Worm (Caenorhabditis elegans) whole organism, L1 larva: ENCODE data around the gene ndnf-1.

Experiments
- Y116A8C.19 ChIP-seq: sonication (generic microtip); optimal IDR thresholded peaks from 2 replicates; lab custom pipeline; 2016; ENCODE audit warnings: missing compliant biosample characterization, missing genetic modification characterization, borderline replicate concordance
- lin-14 ChIP-seq: fragments of 200-800 bp; sonication (Bioruptor generic); optimal IDR thresholded peaks from 2 replicates; lab custom pipeline; 2018; ENCODE audit warnings: mild to moderate bottlenecking, missing genetic modification characterization, moderate library complexity, missing compliant biosample characterization
- lin-39 ChIP-seq: fragments of 150-350 bp; optimal IDR thresholded peaks from 2 replicates; lab custom pipeline; 2014; ENCODE audit warnings: missing biosample characterization, missing genetic modification reagents, missing genetic modification characterization
- mef-2 ChIP-seq: fragments of 150-350 bp; optimal IDR thresholded peaks from 2 replicates; lab custom pipeline; 2014; ENCODE audit warnings: missing biosample characterization, missing genetic modification characterization
- nhr-237 ChIP-seq: fragments of 150-350 bp; optimal IDR thresholded peaks from 2 replicates; lab custom pipeline; 2014; ENCODE audit warnings: missing biosample characterization, missing genetic modification characterization
- nhr-90 ChIP-seq: sonication (generic microtip); optimal IDR thresholded peaks from 2 replicates; lab custom pipeline; 2016; ENCODE audit warnings: mild to moderate bottlenecking, missing genetic modification characterization, missing compliant biosample characterization; ENCODE audit not compliant: poor library complexity

DNA sequence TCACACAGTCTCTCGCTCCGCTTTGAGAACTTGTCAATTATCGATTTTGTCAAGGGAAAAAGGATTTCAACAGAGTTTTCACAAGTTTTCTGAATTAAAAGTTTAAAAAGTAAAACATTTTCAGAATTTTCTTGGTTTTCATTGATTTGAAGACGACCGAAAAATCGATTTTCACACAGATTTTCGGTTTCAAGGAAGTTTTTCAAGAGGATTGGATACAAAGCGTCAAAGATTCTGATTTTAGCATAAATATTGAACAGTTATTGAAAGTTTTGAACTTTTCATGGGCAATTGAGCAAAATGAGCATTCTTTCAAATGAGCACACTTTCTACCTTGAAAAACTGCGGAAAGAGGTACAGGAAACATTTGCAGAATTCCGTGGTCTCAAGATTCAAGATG lies 43.3 kb upstream of the ndnf-1 start, which contains the start of gene Y67D8C.2:
- TF ChIP-seq nhr-90 (tag; lab: Kevin White, UChicago) (no peak), nhr-237 (tag; lab: Kevin White, UChicago) (no peak), lin-39 (tag; lab: Kevin White, UChicago) (no peak), lin-14 (GFP tag; lab: Kevin White, UChicago) (no peak), Y116A8C.19 (tag; lab: Kevin White, UChicago) (no peak), mef-2 (tag; lab: Kevin White, UChicago) (no peak)
